Worm (Caenorhabditis elegans) whole organism, young adult: ENCODE data around the gene cest-4.

Experiments used
- athp-1 ChIP-seq: sonication (generic microtip); optimal IDR thresholded peaks from 2 replicates; lab custom pipeline; 2017; ENCODE audit warnings: mild to moderate bottlenecking, missing genetic modification characterization, missing compliant biosample characterization
- bed-2 ChIP-seq: fragments of 200-800 bp; sonication (Bioruptor generic); IDR thresholded peaks from 2 replicates; pipeline ENCODE4 v1.3.6; 2022; ENCODE audit warnings: missing genetic modification reagents, missing genetic modification characterization, missing compliant biosample characterization
- cebp-1 ChIP-seq, 2 experiments: fragments of 200-800 bp in 1 of 2; sonication (Bioruptor generic) in 1 of 2; sonication (generic microtip) in 1 of 2; IDR thresholded peaks in 1 of 2; optimal IDR thresholded peaks in 1 of 2; 2 replicates each; pipeline versions ENCODE4 v1.3.6 to Lab custom; 2017 to 2022; ENCODE audit warnings: missing compliant biosample characterization in 2 of 2, missing genetic modification characterization in 2 of 2, mild to moderate bottlenecking in 1 of 2, missing genetic modification reagents in 1 of 2, moderate library complexity in 1 of 2
- ekl-4 ChIP-seq: fragments of 200-800 bp; sonication (Bioruptor generic); IDR thresholded peaks from 2 replicates; pipeline ENCODE4 v1.3.6; 2022; ENCODE audit warnings: missing genetic modification reagents, missing genetic modification characterization, missing compliant biosample characterization
- lsl-1 ChIP-seq: fragments of 200-800 bp; sonication (Bioruptor generic); optimal IDR thresholded peaks from 2 replicates; lab custom pipeline; 2018; ENCODE audit warnings: mild to moderate bottlenecking, missing genetic modification characterization, moderate library complexity, missing compliant biosample characterization
- nfya-1 ChIP-seq: sonication (generic microtip); optimal IDR thresholded peaks from 2 replicates; lab custom pipeline; 2017; ENCODE audit warnings: antibody characterized with exemption, missing compliant biosample characterization, missing genetic modification characterization, borderline replicate concordance; ENCODE audit not compliant: insufficient read depth
- nhr-179 ChIP-seq: sonication (generic microtip); optimal IDR thresholded peaks from 2 replicates; lab custom pipeline; 2016; ENCODE audit warnings: mild to moderate bottlenecking, missing genetic modification characterization, missing compliant biosample characterization
- sea-2 ChIP-seq: fragments of 200-800 bp; sonication (Bioruptor generic); IDR thresholded peaks from 2 replicates; pipeline ENCODE4 v1.3.6; 2022; ENCODE audit warnings: missing genetic modification characterization, missing compliant biosample characterization
- snpc-4 ChIP-seq, 5 experiments: fragments of 150-350 bp in 1 of 5; sonication (generic microtip) in 4 of 5; optimal IDR thresholded peaks; 2 replicates each; lab custom pipeline; 2014 to 2018; ENCODE audit warnings: missing genetic modification characterization in 5 of 5, missing biosample characterization in 3 of 5, antibody characterized with exemption in 2 of 5, mild to moderate bottlenecking in 2 of 5, missing compliant biosample characterization in 2 of 5, missing genotype in 2 of 5, moderate library complexity in 2 of 5, missing genetic modification reagents in 1 of 5
- unc-62 ChIP-seq: fragments of 150-350 bp; optimal IDR thresholded peaks from 2 replicates; lab custom pipeline; 2014; ENCODE audit warnings: missing biosample characterization, missing genetic modification reagents, missing genetic modification characterization
- zfh-2 ChIP-seq: fragments of 200-800 bp; sonication (Bioruptor generic); conservative IDR thresholded peaks from 2 replicates; pipeline ENCODE4 v1.3.6; 2022; ENCODE audit warnings: missing genetic modification reagents, missing genetic modification characterization, missing compliant biosample characterization

DNA sequence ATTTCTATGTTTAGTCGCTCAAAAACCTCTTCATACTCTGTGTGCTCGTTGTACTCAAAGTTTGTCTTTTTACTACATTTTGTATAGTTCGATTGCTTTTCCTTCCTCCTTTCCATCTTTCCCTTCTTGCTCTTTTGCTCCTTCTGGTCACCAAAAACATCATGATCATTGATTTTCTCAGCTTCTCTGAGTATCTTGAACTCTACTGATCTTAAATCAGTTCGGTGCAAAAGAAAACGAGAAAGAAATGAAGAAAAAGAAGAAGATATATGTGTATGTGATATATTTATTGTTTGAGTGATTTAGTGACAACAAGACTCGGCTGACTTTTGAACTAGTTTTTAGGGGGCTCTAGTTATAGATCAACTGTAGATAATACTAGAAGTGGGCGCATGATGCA, 52.0 kb downstream of the cest-4 start:
- TF ChIP-seq bed-2 (GFP tag; lab: Robert Waterston, UW) (no peak), ekl-4 (GFP tag; lab: Robert Waterston, UW) (no peak), lsl-1 (GFP tag; lab: Kevin White, UChicago) (no peak), athp-1 (no peak), sea-2 (GFP tag; lab: Robert Waterston, UW) (no peak), nhr-179 (tag; lab: Kevin White, UChicago) (no peak), cebp-1 (GFP tag; IDR thresholded peaks at IDR 0.05; lab: Robert Waterston, UW) (no peak), cebp-1 (tag; optimal IDR thresholded peaks at IDR 0.05; lab: Kevin White, UChicago) (no peak), unc-62 (GFP tag; lab: Kevin White, UChicago) (no peak), nfya-1 (tag; lab: Kevin White, UChicago) (no peak), zfh-2 (GFP tag; lab: Robert Waterston, UW) (no peak), snpc-4 (GFP tag; optimal IDR thresholded peaks at IDR 0.05; lab: Kevin White, UChicago) (no peak), snpc-4 (tag; optimal IDR thresholded peaks at IDR 0.05; lab: Kevin White, UChicago) (no peak)
